Worm (Caenorhabditis elegans): ENCODE data around the gene C06A6.2.

ce11 chrIV:7845585-7845984 is 837 bp upstream of the C06A6.2 start:
- TF ChIP-seq W03F9.2 (tag; optimal IDR thresholded peaks at IDR 0.05): peak; percentile 5
- TF ChIP-seq him-1 (tag; optimal IDR thresholded peaks at IDR 0.05): peak; percentile 71
- TF ChIP-seq dao-5 (tag; optimal IDR thresholded peaks at IDR 0.05): peak; percentile 69
